Worm (Caenorhabditis elegans) whole organism, L1 larva: ENCODE data around the gene dsl-6.

Experiments
- ama-1 ChIP-seq: fragments of 150-350 bp; optimal IDR thresholded peaks from 2 replicates; lab custom pipeline; 2014
- ceh-8 ChIP-seq: fragments of 200-800 bp; sonication (Bioruptor generic); optimal IDR thresholded peaks from 2 replicates; lab custom pipeline; 2018; ENCODE audit warnings: mild to moderate bottlenecking, missing genetic modification characterization, moderate library complexity, missing compliant biosample characterization
- lin-35 ChIP-seq, 2 experiments: fragments of 150-350 bp; optimal IDR thresholded peaks; 2 replicates each; lab custom pipeline; 2014; ENCODE audit warnings: missing biosample characterization in 2 of 2, missing genetic modification characterization in 2 of 2, missing genetic modification reagents in 2 of 2
- nhr-19 ChIP-seq: fragments of 200-800 bp; sonication (Bioruptor generic); conservative IDR thresholded peaks from 2 replicates; pipeline ENCODE4 v1.3.6; 2022; ENCODE audit warnings: missing genetic modification characterization, missing compliant biosample characterization
- rnt-1 ChIP-seq: sonication (generic microtip); optimal IDR thresholded peaks from 2 replicates; lab custom pipeline; 2016; ENCODE audit warnings: mild to moderate bottlenecking, missing genetic modification characterization, moderate library complexity, missing compliant biosample characterization
- sox-4 ChIP-seq: sonication (generic microtip); optimal IDR thresholded peaks from 2 replicates; lab custom pipeline; 2016; ENCODE audit warnings: missing genetic modification characterization, missing compliant biosample characterization
- tbx-2 ChIP-seq: sonication (generic microtip); optimal IDR thresholded peaks from 2 replicates; lab custom pipeline; 2016; ENCODE audit warnings: missing genetic modification characterization, missing compliant biosample characterization
- unc-130 ChIP-seq: fragments of 150-350 bp; optimal IDR thresholded peaks from 2 replicates; lab custom pipeline; 2017; ENCODE audit warnings: missing biosample characterization, missing genetic modification characterization, inconsistent platforms
- unc-30 ChIP-seq: sonication (generic microtip); optimal IDR thresholded peaks from 2 replicates; lab custom pipeline; 2017; ENCODE audit warnings: missing biosample characterization, missing genetic modification characterization
- ztf-11 ChIP-seq, 2 experiments: sonication (generic microtip); optimal IDR thresholded peaks; 2 replicates each; lab custom pipeline; 2016 to 2017; ENCODE audit warnings: missing genetic modification characterization in 2 of 2, missing biosample characterization in 1 of 2, missing compliant biosample characterization in 1 of 2
- ztf-4 ChIP-seq: fragments of 150-350 bp; optimal IDR thresholded peaks from 2 replicates; lab custom pipeline; 2014; ENCODE audit warnings: missing biosample characterization, missing genetic modification characterization

- no peak for TF ChIP-seq ztf-11 (tag; optimal IDR thresholded peaks at IDR 0.05; lab: Kevin White, UChicago)
- no peak for TF ChIP-seq tbx-2 (tag; lab: Kevin White, UChicago)
- TF ChIP-seq ama-1: no peak
- TF ChIP-seq ceh-8 (GFP tag; lab: Kevin White, UChicago): no peak
- no peak for TF ChIP-seq nhr-19 (GFP tag; lab: Robert Waterston, UW)
- no peak for TF ChIP-seq sox-4
- TF ChIP-seq lin-35 (GFP tag; optimal IDR thresholded peaks at IDR 0.05; lab: Kevin White, UChicago): no peak
- TF ChIP-seq ztf-4: no peak
- TF ChIP-seq unc-130 (tag; lab: Kevin White, UChicago): no peak
- TF ChIP-seq unc-30 (tag; lab: Kevin White, UChicago): no peak
- TF ChIP-seq rnt-1 (tag; lab: Kevin White, UChicago): no peak
Observed at ce11 chrIV:11377439-11377838, 20.7 kb downstream of the dsl-6 start.
